Worm (Caenorhabditis elegans) whole organism, L4/young adult: ENCODE measurements around the gene T05C12.15.

Source experiments
- W03F9.2 ChIP-seq: fragments of 150-350 bp; optimal IDR thresholded peaks from 2 replicates; lab custom pipeline; 2014; ENCODE audit warnings: missing biosample characterization, missing genetic modification characterization
- dao-5 ChIP-seq: sonication (generic microtip); optimal IDR thresholded peaks from 2 replicates; lab custom pipeline; 2016; ENCODE audit warnings: missing genotype, missing genetic modification characterization, moderate library complexity, missing compliant biosample characterization
- him-1 ChIP-seq: sonication (generic microtip); optimal IDR thresholded peaks from 2 replicates; lab custom pipeline; 2016; ENCODE audit warnings: missing genotype, missing genetic modification reagents, missing genetic modification characterization, missing compliant biosample characterization

T05C12.15 gene

ce11 chrII:8174148-8174547 is 4.8 kb downstream of the T05C12.15 start:
- TF ChIP-seq W03F9.2 (tag; lab: Kevin White, UChicago) (no peak), him-1 (tag; lab: Kevin White, UChicago) (no peak), dao-5 (tag; lab: Kevin White, UChicago) (no peak)

DNA sequence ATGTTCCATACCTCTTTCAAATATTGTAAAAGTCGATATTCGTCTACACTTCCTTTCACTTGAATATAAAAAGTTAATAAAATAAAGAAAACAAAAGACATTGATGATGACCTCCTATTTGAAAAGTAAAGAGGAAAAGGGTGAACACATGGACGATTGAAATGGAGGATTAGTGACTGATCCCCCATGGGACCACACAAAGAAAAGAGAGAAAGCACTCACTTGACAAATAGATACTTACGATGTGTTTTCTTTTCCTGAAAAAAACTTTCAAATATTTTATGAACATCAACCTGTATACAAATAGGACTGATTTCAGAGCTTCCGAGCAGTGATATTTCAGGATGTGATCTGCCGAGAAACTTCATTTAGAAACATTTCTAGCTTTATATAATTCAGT is 7.7 kb downstream of the T05C12.15 start, which contains the start of gene acr-14:
TSS of gene acr-14 (minus strand) at position 101 of the 400 bp plus-strand sequence.
- no peak for TF ChIP-seq dao-5 (tag; lab: Kevin White, UChicago)
- TF ChIP-seq him-1 (tag; lab: Kevin White, UChicago), result no peak
- no peak for TF ChIP-seq W03F9.2 (tag; lab: Kevin White, UChicago)

DNA sequence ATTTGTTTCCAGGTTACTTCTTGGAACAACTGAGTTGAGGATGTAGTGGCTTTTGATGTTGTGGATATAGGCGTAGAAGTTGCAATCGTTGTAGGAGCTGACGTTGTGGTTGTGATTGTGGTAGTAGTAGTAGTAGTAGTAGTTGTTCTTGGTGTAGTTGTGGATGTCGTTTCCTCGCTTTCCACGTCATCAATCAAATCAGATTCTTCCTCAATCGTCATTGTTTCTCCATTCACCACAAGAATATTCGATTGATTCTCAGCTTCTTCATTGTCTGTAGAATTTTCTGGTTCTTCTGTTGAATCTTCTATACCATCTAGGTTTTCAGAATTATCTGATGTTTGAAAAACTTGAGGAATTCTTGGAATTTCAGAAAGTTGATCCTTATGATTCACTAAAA is 9.2 kb downstream of the T05C12.15 start:
- TF ChIP-seq W03F9.2 (tag; lab: Kevin White, UChicago) (no peak), him-1 (tag; lab: Kevin White, UChicago) (no peak), dao-5 (tag; lab: Kevin White, UChicago) (no peak)

ce11 chrII:8180281-8180680 is 10.9 kb downstream of the T05C12.15 start, which contains the start of gene T05C12.4:
Gene T05C12.4, minus strand, starts transcription at chrII:8180381.
- no peak for TF ChIP-seq him-1 (tag; lab: Kevin White, UChicago)
- TF ChIP-seq W03F9.2 (tag; lab: Kevin White, UChicago), result no peak
- TF ChIP-seq dao-5 (tag; lab: Kevin White, UChicago), result no peak

- TF ChIP-seq W03F9.2 (tag; lab: Kevin White, UChicago) (no peak), dao-5 (tag; lab: Kevin White, UChicago) (no peak), him-1 (tag; lab: Kevin White, UChicago) (no peak)
These were observed 12.1 kb downstream of the T05C12.15 start, which contains the start of gene dylt-3 for ce11 chrII:8181437-8181836. Gene dylt-3, plus strand, starts transcription at chrII:8181737.

- TF ChIP-seq dao-5 (tag; lab: Kevin White, UChicago), result no peak
- peak; percentile 84 for TF ChIP-seq him-1 (tag; lab: Kevin White, UChicago)
- peak; percentile 96 for TF ChIP-seq W03F9.2 (tag; lab: Kevin White, UChicago)
These were observed 15.7 kb downstream of the T05C12.15 start, which contains the start of the genes mig-5 and cct-1 for ce11 chrII:8185016-8185493. Gene mig-5, minus strand, starts transcription at chrII:8185023. Gene cct-1, plus strand, starts transcription at chrII:8185443.

- TF ChIP-seq W03F9.2 (tag; lab: Kevin White, UChicago) (no peak), dao-5 (tag; lab: Kevin White, UChicago) (no peak), him-1 (tag; lab: Kevin White, UChicago) (no peak)
These were observed 18.1 kb downstream of the T05C12.15 start for ce11 chrII:8187516-8187915.

DNA sequence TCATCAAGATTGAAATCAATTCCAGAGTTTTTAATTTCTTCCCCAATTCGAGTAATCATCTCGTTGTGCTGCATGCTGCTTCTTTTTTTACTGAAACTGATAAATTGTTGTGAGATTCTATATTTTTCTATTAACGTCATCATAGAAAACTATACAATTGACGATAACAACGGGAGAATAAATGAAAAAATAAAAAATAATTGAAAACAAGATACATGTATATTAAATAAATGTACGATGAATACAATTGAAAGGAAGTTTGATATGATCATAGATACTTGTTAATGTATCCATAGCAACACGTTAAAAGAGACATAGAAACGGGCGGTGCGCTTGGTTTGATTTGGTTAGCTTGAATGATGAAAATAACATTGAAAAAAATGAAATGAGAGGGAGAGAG is 21.1 kb downstream of the T05C12.15 start, which contains the start of gene T05C12.8:
TSS of gene T05C12.8 (minus strand) at position 101 of the 400 bp plus-strand sequence.
- TF ChIP-seq dao-5 (tag; lab: Kevin White, UChicago) (no peak), W03F9.2 (tag; lab: Kevin White, UChicago) (no peak), him-1 (tag; lab: Kevin White, UChicago) (no peak)

- TF ChIP-seq dao-5 (tag; lab: Kevin White, UChicago) (no peak), him-1 (tag; lab: Kevin White, UChicago) (no peak), W03F9.2 (tag; lab: Kevin White, UChicago) (no peak)
These were observed 23.7 kb downstream of the T05C12.15 start, which contains the start of gene T05C12.9 for ce11 chrII:8193126-8193525. Gene T05C12.9, minus strand, starts transcription at chrII:8193226.

- TF ChIP-seq him-1 (tag; lab: Kevin White, UChicago) (no peak), dao-5 (tag; lab: Kevin White, UChicago) (no peak), W03F9.2 (tag; lab: Kevin White, UChicago) (no peak)
These were observed 24.5 kb downstream of the T05C12.15 start for ce11 chrII:8193922-8194321.

ce11 chrII:8198503-8198902 is 29.1 kb downstream of the T05C12.15 start, which contains the start of gene qua-1:
Gene qua-1, plus strand, starts transcription at chrII:8198803.
- TF ChIP-seq W03F9.2 (tag; lab: Kevin White, UChicago) (no peak), dao-5 (tag; lab: Kevin White, UChicago) (no peak), him-1 (tag; lab: Kevin White, UChicago) (no peak)

- no peak for TF ChIP-seq dao-5 (tag; lab: Kevin White, UChicago)
- no peak for TF ChIP-seq W03F9.2 (tag; lab: Kevin White, UChicago)
These were observed 30.4 kb downstream of the T05C12.15 start for ce11 chrII:8199803-8200202.

DNA sequence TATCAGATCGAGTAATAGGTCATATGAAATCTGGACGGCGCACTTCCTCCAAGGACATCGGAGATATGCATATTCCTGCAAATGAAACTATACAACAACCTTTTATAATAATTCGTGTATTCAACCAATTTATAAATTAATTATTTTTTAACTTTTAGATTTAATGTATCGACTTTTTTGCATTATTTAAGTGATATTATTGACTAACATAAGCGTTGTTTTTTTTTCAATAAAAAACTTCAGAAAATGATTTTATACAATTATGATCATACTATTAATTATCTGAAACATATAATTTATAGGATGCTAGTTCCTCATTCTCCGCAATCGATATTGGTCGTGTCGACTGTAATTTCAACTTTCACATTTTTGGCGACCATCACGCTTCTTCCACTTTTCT is 34.7 kb downstream of the T05C12.15 start, which contains the start of gene col-76:
TSS of gene col-76 (plus strand) at position 301 of the 400 bp plus-strand sequence.
- TF ChIP-seq W03F9.2 (tag; lab: Kevin White, UChicago) (no peak), him-1 (tag; lab: Kevin White, UChicago) (no peak), dao-5 (tag; lab: Kevin White, UChicago) (no peak)

- TF ChIP-seq dao-5 (tag; lab: Kevin White, UChicago) (no peak), W03F9.2 (tag; lab: Kevin White, UChicago) (no peak), him-1 (tag; lab: Kevin White, UChicago) (no peak)
These were observed 36.2 kb downstream of the T05C12.15 start for ce11 chrII:8205612-8206011.
